Fruit fly (Drosophila melanogaster): ENCODE measurements around the gene Try29F.
A peak's percentile ranks its signal among the peaks of the same experiment; 100 is the strongest.

Gene Try29F

dm6 chr2L:8951184-8951934, 47.0 kb upstream of the Try29F start, which contains the start of gene C1GalTA (continued):
- peak; percentile 99 for TF ChIP-seq CG8119 (GFP tag; IDR thresholded peaks at IDR 0.05)
- TF ChIP-seq fd59A (GFP tag; optimal IDR thresholded peaks at IDR 0.05) = peak; percentile 94
- TF ChIP-seq Met (GFP tag; optimal IDR thresholded peaks at IDR 0.05) = peak; percentile 89
- peak; percentile 98 for TF ChIP-seq CG10631 (GFP tag; optimal IDR thresholded peaks at IDR 0.05)
- peak; percentile 97 for TF ChIP-seq CG10669 (GFP tag; optimal IDR thresholded peaks at IDR 0.05)
- TF ChIP-seq CG15336 (GFP tag; IDR thresholded peaks at IDR 0.05) = peak; percentile 98
- TF ChIP-seq Smox (GFP tag; optimal IDR thresholded peaks at IDR 0.05) = peak; percentile 86
- TF ChIP-seq Sox14 (GFP tag; optimal IDR thresholded peaks at IDR 0.05) = peak; percentile 87
- TF ChIP-seq Blimp-1 (GFP tag; optimal IDR thresholded peaks at IDR 0.05) = peak; percentile 95
- TF ChIP-seq acj6 (GFP tag; optimal IDR thresholded peaks at IDR 0.05) = peak; percentile 96
- TF ChIP-seq Eip78C (GFP tag) = peak; percentile 98
- TF ChIP-seq dac (GFP tag; optimal IDR thresholded peaks at IDR 0.05) = peak; percentile 81
- TF ChIP-seq CG3032 (tag; optimal IDR thresholded peaks at IDR 0.05) = peak; percentile 100
- TF ChIP-seq Sox15 (GFP tag; optimal IDR thresholded peaks at IDR 0.05) = peak; percentile 78
- TF ChIP-seq CG8632 (GFP tag; optimal IDR thresholded peaks at IDR 0.05) = peak; percentile 98
- peak; percentile 75 for TF ChIP-seq fkh (GFP tag; optimal IDR thresholded peaks at IDR 0.05)
- peak; percentile 96 for TF ChIP-seq CG6792 (GFP tag; optimal IDR thresholded peaks at IDR 0.05)
- peak; percentile 88 for TF ChIP-seq lz (GFP tag; optimal IDR thresholded peaks at IDR 0.05)
- TF ChIP-seq achi (GFP tag; optimal IDR thresholded peaks at IDR 0.05) = peak; percentile 97
- TF ChIP-seq CG31627 (GFP tag; optimal IDR thresholded peaks at IDR 0.05) = peak; percentile 80
- peak; percentile 93 for TF ChIP-seq CG7368 (GFP tag; optimal IDR thresholded peaks at IDR 0.05)
- TF ChIP-seq CG6854 (GFP tag; optimal IDR thresholded peaks at IDR 0.05) = peak; percentile 94

- peak; percentile 65 for TF ChIP-seq CG15336 (GFP tag; IDR thresholded peaks at IDR 0.05)
- TF ChIP-seq Eip75B (GFP tag; optimal IDR thresholded peaks at IDR 0.05) = peak; percentile 18
- peak; percentile 53 for TF ChIP-seq acj6 (GFP tag; optimal IDR thresholded peaks at IDR 0.05)
- TF ChIP-seq CG8632 (GFP tag; optimal IDR thresholded peaks at IDR 0.05) = peak; percentile 55
- peak; percentile 71 for TF ChIP-seq CG10631 (GFP tag; optimal IDR thresholded peaks at IDR 0.05)
- TF ChIP-seq CG6808 (GFP tag; optimal IDR thresholded peaks at IDR 0.05) = peak; percentile 31
- TF ChIP-seq eg (GFP tag; IDR thresholded peaks at IDR 0.05) = peak; percentile 42; the same call in 1 of the 3 replicates
- peak; percentile 61 for TF ChIP-seq achi (GFP tag; optimal IDR thresholded peaks at IDR 0.05)
- peak; percentile 52 for TF ChIP-seq dsx (GFP tag; optimal IDR thresholded peaks at IDR 0.05; ENCODE audit: poor library complexity, severe bottlenecking)
- peak; percentile 37 for TF ChIP-seq CG34406 (GFP tag; optimal IDR thresholded peaks at IDR 0.05)
- peak; percentile 36 for TF ChIP-seq CG8319 (GFP tag; optimal IDR thresholded peaks at IDR 0.05)
- TF ChIP-seq CG16779 (tag; optimal IDR thresholded peaks at IDR 0.05) = no peak
- peak; percentile 59 for TF ChIP-seq CG31627 (GFP tag; optimal IDR thresholded peaks at IDR 0.05)
- peak; percentile 54 for TF ChIP-seq CG32006 (GFP tag; optimal IDR thresholded peaks at IDR 0.05)
- TF ChIP-seq CG3032 (tag; optimal IDR thresholded peaks at IDR 0.05) = peak; percentile 13
- TF ChIP-seq CG10669 (GFP tag; optimal IDR thresholded peaks at IDR 0.05) = peak; percentile 33
- TF ChIP-seq lz (GFP tag; optimal IDR thresholded peaks at IDR 0.05) = peak; percentile 56
- peak; percentile 49; the same call in 1 of the 2 replicates for TF ChIP-seq CG11294 (GFP tag; IDR thresholded peaks at IDR 0.05)
- peak; percentile 65 for TF ChIP-seq Met (GFP tag; optimal IDR thresholded peaks at IDR 0.05)
- peak; percentile 80 for TF ChIP-seq vri (GFP tag; optimal IDR thresholded peaks at IDR 0.05)
- peak; percentile 15 for TF ChIP-seq spab (GFP tag; optimal IDR thresholded peaks at IDR 0.05)
- TF ChIP-seq cyc (GFP tag; optimal IDR thresholded peaks at IDR 0.05) = peak; percentile 56
- no peak for TF ChIP-seq fkh (GFP tag; optimal IDR thresholded peaks at IDR 0.05)
- peak; percentile 50 for TF ChIP-seq net (GFP tag; optimal IDR thresholded peaks at IDR 0.05)
- peak; percentile 6 for TF ChIP-seq CG11902 (GFP tag; optimal IDR thresholded peaks at IDR 0.05)
- TF ChIP-seq Smox (GFP tag; optimal IDR thresholded peaks at IDR 0.05) = peak; percentile 55
- peak; percentile 42 for TF ChIP-seq svp (GFP tag)
- TF ChIP-seq ss (GFP tag; optimal IDR thresholded peaks at IDR 0.05) = no peak
- TF ChIP-seq CG7368 (GFP tag; optimal IDR thresholded peaks at IDR 0.05) = peak; percentile 31
- TF ChIP-seq pdm3 (GFP tag; optimal IDR thresholded peaks at IDR 0.05) = peak; percentile 70
- peak; percentile 49 for TF ChIP-seq topi (GFP tag; optimal IDR thresholded peaks at IDR 0.05)
- peak; percentile 54 for TF ChIP-seq Ets21C (GFP tag; optimal IDR thresholded peaks at IDR 0.05)
- TF ChIP-seq fd59A (GFP tag; optimal IDR thresholded peaks at IDR 0.05) = peak; percentile 14
- peak; percentile 65 for TF ChIP-seq Gug (GFP tag; IDR thresholded peaks at IDR 0.05)
- TF ChIP-seq CG1621 (tag; optimal IDR thresholded peaks at IDR 0.05) = no peak
- peak; percentile 41 for TF ChIP-seq CG11762 (GFP tag; optimal IDR thresholded peaks at IDR 0.05; ENCODE audit: insufficient read depth)
- peak; percentile 31 for TF ChIP-seq Blimp-1 (GFP tag; optimal IDR thresholded peaks at IDR 0.05)
Measured at dm6 chr2L:8952194-8953037, 45.9 kb upstream of the Try29F start.
